Fruit fly (Drosophila melanogaster) whole organism, embryonic: Measurements from ENCODE around the gene hale.

Experiments used
- ATbp ChIP-seq: fragments of 200-800 bp; sonication (Bioruptor generic); optimal IDR thresholded peaks from 2 replicates; lab custom pipeline; 2017; ENCODE audit warnings: missing biosample characterization, mild to moderate bottlenecking, missing genetic modification characterization, missing genetic modification reagents
- Asciz ChIP-seq: fragments of 200-800 bp; sonication (Bioruptor generic); optimal IDR thresholded peaks from 2 replicates; lab custom pipeline; 2017; ENCODE audit warnings: missing biosample characterization, mild to moderate bottlenecking, missing genetic modification characterization, missing genetic modification reagents
- Blimp-1 ChIP-seq: fragments of 200-800 bp; sonication (Bioruptor generic); optimal IDR thresholded peaks from 3 replicates; lab custom pipeline; 2018; ENCODE audit warnings: missing biosample characterization, missing genetic modification characterization, mild to moderate bottlenecking, moderate library complexity, missing genetic modification reagents
- CG12071 ChIP-seq: fragments of 200-800 bp; sonication (Bioruptor generic); optimal IDR thresholded peaks from 3 replicates; lab custom pipeline; 2018; ENCODE audit warnings: missing biosample characterization, mild to moderate bottlenecking, missing genetic modification characterization
- CG12219 ChIP-seq: fragments of 200-800 bp; sonication (Bioruptor generic); optimal IDR thresholded peaks from 3 replicates; lab custom pipeline; 2018; ENCODE audit warnings: missing biosample characterization, mild to moderate bottlenecking, missing genetic modification characterization
- CG13287 ChIP-seq: fragments of 200-800 bp; sonication (Bioruptor generic); IDR thresholded peaks from 2 replicates; pipeline ENCODE4 v1.3.6; 2022; ENCODE audit warnings: missing biosample characterization, missing genetic modification characterization; ENCODE audit not compliant: partially characterized antibody
- CG13424 ChIP-seq: fragments of 200-800 bp; sonication (Bioruptor generic); optimal IDR thresholded peaks from 2 replicates; lab custom pipeline; 2019; ENCODE audit warnings: missing biosample characterization, mild to moderate bottlenecking, missing genetic modification characterization, moderate library complexity
- CG15011 ChIP-seq: fragments of 200-800 bp; sonication (Bioruptor generic); optimal IDR thresholded peaks from 3 replicates; lab custom pipeline; 2018; ENCODE audit warnings: missing biosample characterization, mild to moderate bottlenecking, missing genetic modification characterization
- CG15514 ChIP-seq: fragments of 200-800 bp; sonication (Bioruptor generic); optimal IDR thresholded peaks from 3 replicates; lab custom pipeline; 2017; ENCODE audit warnings: missing biosample characterization, missing genetic modification characterization, mild to moderate bottlenecking, moderate library complexity, missing genetic modification reagents
- CG1647 ChIP-seq: fragments of 200-800 bp; sonication (Bioruptor generic); optimal IDR thresholded peaks from 3 replicates; lab custom pipeline; 2016; ENCODE audit warnings: missing biosample characterization, missing genetic modification characterization
- CG16863 ChIP-seq: fragments of 200-800 bp; sonication (Bioruptor generic); optimal IDR thresholded peaks from 3 replicates; lab custom pipeline; 2016; ENCODE audit warnings: missing biosample characterization, missing genetic modification characterization
- CG17359 ChIP-seq: fragments of 200-800 bp; sonication (Bioruptor generic); optimal IDR thresholded peaks from 3 replicates; lab custom pipeline; 2018; ENCODE audit warnings: missing biosample characterization, mild to moderate bottlenecking, missing genetic modification characterization, moderate library complexity
- CG17612 ChIP-seq: fragments of 200-800 bp; sonication (Bioruptor generic); IDR thresholded peaks from 2 replicates; pipeline ENCODE4 v1.3.6; 2022; ENCODE audit warnings: missing biosample characterization, missing genetic modification characterization
- CG2116 ChIP-seq: fragments of 200-800 bp; sonication (Bioruptor generic); optimal IDR thresholded peaks from 3 replicates; lab custom pipeline; 2018; ENCODE audit warnings: missing biosample characterization, mild to moderate bottlenecking, missing genetic modification characterization
- CG32767 ChIP-seq: fragments of 200-800 bp; sonication (Bioruptor generic); IDR thresholded peaks from 2 replicates; pipeline ENCODE4 v1.3.6; 2022; ENCODE audit warnings: missing biosample characterization, missing genetic modification characterization
- CG3838 ChIP-seq: fragments of 200-800 bp; sonication (Bioruptor generic); optimal IDR thresholded peaks from 3 replicates; lab custom pipeline; 2016; ENCODE audit warnings: missing biosample characterization, missing genetic modification characterization
- CG5245 ChIP-seq: fragments of 200-800 bp; sonication (Bioruptor generic); optimal IDR thresholded peaks from 3 replicates; lab custom pipeline; 2016; ENCODE audit warnings: missing biosample characterization, missing genetic modification characterization
- CG7357 ChIP-seq: fragments of 200-800 bp; sonication (Bioruptor generic); IDR thresholded peaks from 3 replicates; pipeline ENCODE4 v1.3.6; 2022; ENCODE audit warnings: missing biosample characterization, missing genetic modification characterization
- CG7928 ChIP-seq: fragments of 200-800 bp; sonication (Bioruptor generic); optimal IDR thresholded peaks from 2 replicates; lab custom pipeline; 2017; ENCODE audit warnings: missing biosample characterization, mild to moderate bottlenecking, missing genetic modification characterization
- CG8281 ChIP-seq: fragments of 200-800 bp; sonication (Bioruptor generic); optimal IDR thresholded peaks from 2 replicates; lab custom pipeline; 2018; ENCODE audit warnings: missing biosample characterization, mild to moderate bottlenecking, missing genetic modification characterization, moderate library complexity
- CG9797 ChIP-seq: fragments of 200-800 bp; sonication (Bioruptor generic); optimal IDR thresholded peaks from 3 replicates; lab custom pipeline; 2018; ENCODE audit warnings: missing biosample characterization, mild to moderate bottlenecking, missing genetic modification characterization
- CTCF ChIP-seq: fragments of 200-800 bp; sonication (Bioruptor generic); optimal IDR thresholded peaks from 2 replicates; lab custom pipeline; 2017; ENCODE audit warnings: missing biosample characterization, mild to moderate bottlenecking, missing genetic modification characterization, moderate library complexity
- Doc3 ChIP-seq: fragments of 200-800 bp; sonication (Bioruptor generic); IDR thresholded peaks from 3 replicates; pipeline ENCODE4 v1.3.6; 2022; ENCODE audit warnings: missing biosample characterization, missing genetic modification characterization; ENCODE audit not compliant: partially characterized antibody
- Dp ChIP-seq: fragments of 200-800 bp; sonication (Bioruptor generic); optimal IDR thresholded peaks from 2 replicates; lab custom pipeline; 2018; ENCODE audit warnings: missing biosample characterization, mild to moderate bottlenecking, missing genetic modification characterization, moderate library complexity
- Dref ChIP-seq: fragments of 200-800 bp; sonication (Bioruptor generic); IDR thresholded peaks from 2 replicates; pipeline ENCODE4 v1.3.6; 2022; ENCODE audit warnings: missing biosample characterization, missing genetic modification characterization
- Ets97D ChIP-seq: fragments of 200-800 bp; sonication (Bioruptor generic); optimal IDR thresholded peaks from 3 replicates; lab custom pipeline; 2016; ENCODE audit warnings: missing biosample characterization, missing genetic modification characterization
- Gsc ChIP-seq: fragments of 200-800 bp; sonication (Bioruptor generic); IDR thresholded peaks from 2 replicates; pipeline ENCODE4 v1.3.6; 2022; ENCODE audit warnings: missing biosample characterization, missing genetic modification characterization
- Hey ChIP-seq: fragments of 200-800 bp; sonication (Bioruptor generic); optimal IDR thresholded peaks from 3 replicates; lab custom pipeline; 2018; ENCODE audit warnings: missing biosample characterization, mild to moderate bottlenecking, missing genetic modification characterization
- MESR4 ChIP-seq: fragments of 200-800 bp; sonication (Bioruptor generic); optimal IDR thresholded peaks from 2 replicates; lab custom pipeline; 2018; ENCODE audit warnings: missing biosample characterization, mild to moderate bottlenecking, missing genetic modification characterization, moderate library complexity
- MTF-1 ChIP-seq: fragments of 200-800 bp; sonication (Bioruptor generic); optimal IDR thresholded peaks from 2 replicates; lab custom pipeline; 2018; ENCODE audit warnings: missing biosample characterization, mild to moderate bottlenecking, missing genetic modification characterization, borderline replicate concordance
- Sox100B ChIP-seq: fragments of 200-800 bp; sonication (Bioruptor generic); optimal IDR thresholded peaks from 3 replicates; lab custom pipeline; 2018; ENCODE audit warnings: missing biosample characterization, mild to moderate bottlenecking, missing genetic modification characterization
- YL-1 ChIP-seq: fragments of 200-800 bp; sonication (Bioruptor generic); optimal IDR thresholded peaks from 3 replicates; lab custom pipeline; 2017; ENCODE audit warnings: missing biosample characterization, mild to moderate bottlenecking, missing genetic modification characterization
- ash1 ChIP-seq: fragments of 200-800 bp; sonication (Bioruptor generic); optimal IDR thresholded peaks from 2 replicates; lab custom pipeline; 2018; ENCODE audit warnings: missing biosample characterization, mild to moderate bottlenecking, missing genetic modification characterization
- bbx ChIP-seq: fragments of 200-800 bp; sonication (Bioruptor generic); IDR thresholded peaks from 2 replicates; pipeline ENCODE4 v1.3.6; 2022; ENCODE audit warnings: missing biosample characterization, missing genetic modification characterization; ENCODE audit not compliant: partially characterized antibody
- dati ChIP-seq: fragments of 200-800 bp; sonication (Bioruptor generic); IDR thresholded peaks from 2 replicates; pipeline ENCODE4 v1.3.6; 2022; ENCODE audit warnings: missing biosample characterization, missing genetic modification characterization
- h ChIP-seq: fragments of >200 bp; optimal IDR thresholded peaks from 2 replicates; lab custom pipeline; 2017
- hth ChIP-seq: fragments of >200 bp; optimal IDR thresholded peaks from 2 replicates; lab custom pipeline; 2017; ENCODE audit warnings: inconsistent platforms
- jumu ChIP-seq: fragments of 200-800 bp; sonication (Bioruptor generic); optimal IDR thresholded peaks from 3 replicates; lab custom pipeline; 2016; ENCODE audit warnings: missing biosample characterization, missing genetic modification characterization
- nerfin-2 ChIP-seq: fragments of 200-800 bp; sonication (Bioruptor generic); IDR thresholded peaks from 2 replicates; pipeline ENCODE4 v1.3.6; 2022; ENCODE audit warnings: missing biosample characterization, missing genetic modification characterization; ENCODE audit not compliant: partially characterized antibody
- pan ChIP-seq, 4 experiments: fragments of >200 bp in 3 of 4; fragments of 200-800 bp in 1 of 4; sonication (Bioruptor generic) in 1 of 4; optimal IDR thresholded peaks in 3 of 4; IDR thresholded peaks in 1 of 4; 2 replicates each; pipeline versions ENCODE4 v1.3.6 to Lab custom; 2017 to 2022; ENCODE audit warnings: missing biosample characterization in 2 of 4, missing genetic modification characterization in 2 of 4, mixed read lengths in 1 of 4
- pfk ChIP-seq: fragments of 200-800 bp; sonication (Bioruptor generic); optimal IDR thresholded peaks from 2 replicates; lab custom pipeline; 2018; ENCODE audit warnings: missing biosample characterization, mild to moderate bottlenecking, missing genetic modification characterization, moderate library complexity
- pum ChIP-seq: fragments of 200-800 bp; sonication (Bioruptor generic); optimal IDR thresholded peaks from 2 replicates; lab custom pipeline; 2016; ENCODE audit warnings: missing biosample characterization, missing genetic modification characterization
- rib ChIP-seq: fragments of 200-800 bp; sonication (Bioruptor generic); IDR thresholded peaks from 2 replicates; pipeline ENCODE4 v1.3.6; 2022; ENCODE audit warnings: missing biosample characterization, missing genetic modification characterization
- row ChIP-seq: fragments of 200-800 bp; sonication (Bioruptor generic); IDR thresholded peaks from 3 replicates; pipeline ENCODE4 v1.3.6; 2022; ENCODE audit warnings: missing biosample characterization, missing genetic modification characterization
- sd ChIP-seq: fragments of 200-800 bp; sonication (Bioruptor generic); optimal IDR thresholded peaks from 3 replicates; lab custom pipeline; 2018; ENCODE audit warnings: missing biosample characterization, mild to moderate bottlenecking, missing genetic modification characterization, moderate library complexity
- sens ChIP-seq: fragments of 200-800 bp; sonication (Bioruptor generic); peaks from one replicate; lab custom pipeline; 2016; ENCODE audit warnings: missing biosample characterization, missing genetic modification characterization
- slbo ChIP-seq: fragments of 200-800 bp; sonication (Bioruptor generic); IDR thresholded peaks from 2 replicates; pipeline ENCODE4 v1.3.6; 2022; ENCODE audit warnings: missing biosample characterization, missing genetic modification characterization

The hale gene

dm6 chr3L:19991120-19991519 lies 5.5 kb upstream of the hale start, which contains the start of gene fln:
Gene fln (minus strand): TSS chr3L:19991220.
- TF ChIP-seq CG7928 (GFP tag; lab: Kevin White, UChicago) (no peak), MTF-1 (no peak), CG12071 (GFP tag; lab: Kevin White, UChicago) (no peak), CG17612 (no peak), CG16863 (no peak), Hey (no peak), Sox100B (GFP tag; lab: Kevin White, UChicago) (no peak), ash1 (GFP tag; lab: Kevin White, UChicago) (no peak), Dref (GFP tag; lab: Robert Waterston, UW) (no peak), hth (no peak)

DNA sequence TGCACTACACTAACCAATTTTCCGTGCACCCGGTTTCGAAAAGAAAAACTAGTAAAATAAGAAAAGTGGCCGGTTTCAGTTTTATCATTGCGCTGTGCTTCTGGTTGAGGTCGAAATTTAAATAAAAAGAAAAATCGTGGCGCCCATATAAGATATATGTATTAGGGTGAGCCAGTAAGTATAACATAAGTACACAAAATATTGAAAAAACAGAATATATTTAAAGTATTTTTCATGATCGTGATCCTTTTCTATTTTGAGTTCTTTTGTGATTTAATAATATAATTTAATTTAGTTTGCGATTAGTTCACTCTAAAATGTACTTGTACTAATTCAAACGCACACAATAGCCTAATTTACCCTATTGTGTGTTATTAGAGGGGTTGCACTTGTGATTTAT lies 3.2 kb upstream of the hale start, which contains the start of gene Csas:
Gene Csas (minus strand): TSS at position 101 of the 400 bp plus-strand sequence.
- TF ChIP-seq sens (GFP tag; lab: Kevin White, UChicago) (peak; percentile 71), CG15514 (GFP tag; lab: Kevin White, UChicago) (no peak), pan (optimal IDR thresholded peaks at IDR 0.05; lab: Kevin White, UChicago) (no peak), pan (GFP tag; optimal IDR thresholded peaks at IDR 0.05 in 1 of 2, IDR thresholded peaks at IDR 0.05 in 1 of 2) (peak in 1 of 2 experiments; percentile 24), CTCF (GFP tag; lab: Kevin White, UChicago) (no peak), CG3838 (no peak), CG5245 (GFP tag; lab: Kevin White, UChicago) (no peak), row (GFP tag; lab: Robert Waterston, UW) (0 out of 3 replicates have a peak, but pooled peaks have one; percentile 23), slbo (no peak), nerfin-2 (GFP tag; lab: Robert Waterston, UW) (no peak), CG13424 (no peak)

- no peak for TF ChIP-seq dati (GFP tag; lab: Robert Waterston, UW)
- no peak for TF ChIP-seq Dp
- no peak for TF ChIP-seq sd (tag; lab: Kevin White, UChicago)
- no peak for TF ChIP-seq ATbp (GFP tag; lab: Kevin White, UChicago)
- TF ChIP-seq CG8281 (tag; lab: Kevin White, UChicago), result no peak
- no peak for TF ChIP-seq CG15011 (GFP tag; lab: Kevin White, UChicago)
- TF ChIP-seq Gsc (GFP tag; lab: Robert Waterston, UW), result no peak
These were observed 4.3 kb downstream of the hale start, which contains the start of gene CG17732 for dm6 chr3L:19981385-19981784. Gene CG17732 (plus strand): TSS chr3L:19981685.

DNA sequence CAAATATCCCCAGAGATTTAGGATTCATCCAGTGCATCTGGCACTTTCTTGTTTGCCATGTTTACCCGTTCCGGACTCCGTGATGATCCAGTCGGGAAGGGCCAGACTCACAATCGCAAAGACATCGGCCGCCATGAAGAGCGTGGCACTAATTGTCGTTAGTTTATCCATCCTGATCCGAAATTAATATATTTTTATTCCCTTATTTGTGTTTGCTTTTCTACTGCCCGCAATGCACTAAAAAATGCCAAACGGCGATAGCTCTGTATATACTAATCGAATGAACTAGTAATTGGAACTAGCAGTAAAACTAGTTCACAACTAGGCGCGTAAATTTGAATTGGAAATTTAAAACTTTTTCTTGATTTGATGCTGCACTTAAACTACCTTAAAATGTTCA lies 6.1 kb downstream of the hale start, which contains the start of gene CG14182:
Gene CG14182 (minus strand): TSS at position 221 of the 400 bp plus-strand sequence.
- TF ChIP-seq h (no peak), CG9797 (GFP tag; lab: Kevin White, UChicago) (peak; percentile 42), CG13287 (peak; percentile 47; the same call in 1 of the 2 replicates), YL-1 (GFP tag; lab: Kevin White, UChicago) (peak; percentile 6), CG15514 (GFP tag; lab: Kevin White, UChicago) (peak; percentile 99), pfk (GFP tag; lab: Kevin White, UChicago) (no peak), CG7357 (GFP tag; lab: Robert Waterston, UW) (no peak), bbx (GFP tag; lab: Robert Waterston, UW) (0 out of 2 replicates have a peak, but pooled peaks have one; percentile 7), jumu (GFP tag; lab: Kevin White, UChicago) (no peak), Blimp-1 (GFP tag; lab: Kevin White, UChicago) (no peak), Dp (peak; percentile 92), CG17359 (tag; lab: Kevin White, UChicago) (no peak), CG1647 (no peak), CG2116 (GFP tag; lab: Kevin White, UChicago) (peak; percentile 27), CG12219 (GFP tag; lab: Kevin White, UChicago) (no peak), rib (GFP tag; lab: Robert Waterston, UW) (no peak), CG32767 (GFP tag; lab: Robert Waterston, UW) (no peak), MESR4 (GFP tag; lab: Kevin White, UChicago) (peak; percentile 70), Doc3 (GFP tag; lab: Robert Waterston, UW) (peak; percentile 31; the same call in 1 of the 3 replicates), Ets97D (GFP tag; lab: Kevin White, UChicago) (no peak), Asciz (GFP tag; lab: Kevin White, UChicago) (no peak), pum (GFP tag; lab: Kevin White, UChicago) (no peak)
